Worm (Caenorhabditis elegans): Measurements from ENCODE around the gene Y57A10A.4.

The Y57A10A.4 gene

ce11 chrII:12202281-12202680, 50.5 kb downstream of the Y57A10A.4 start, which contains the start of gene trpp-5:
TSS of gene trpp-5 (minus strand) at chrII:12202381.
- TF ChIP-seq lsy-12 (tag; optimal IDR thresholded peaks at IDR 0.05) = no peak
- TF ChIP-seq ceh-9 (tag; optimal IDR thresholded peaks at IDR 0.05) = no peak
- no peak for TF ChIP-seq nhr-43 (tag; optimal IDR thresholded peaks at IDR 0.05; ENCODE audit: poor library complexity, severe bottlenecking)
- no peak for TF ChIP-seq ceh-16 (tag; optimal IDR thresholded peaks at IDR 0.05)
- TF ChIP-seq fkh-10 (GFP tag; optimal IDR thresholded peaks at IDR 0.05) = no peak
- TF ChIP-seq unc-39 (tag; optimal IDR thresholded peaks at IDR 0.05) = no peak
- TF ChIP-seq nhr-67 (tag; optimal IDR thresholded peaks at IDR 0.05) = no peak
- TF ChIP-seq ceh-28 (tag; optimal IDR thresholded peaks at IDR 0.05) = no peak

- no peak for TF ChIP-seq nhr-23 (tag; optimal IDR thresholded peaks at IDR 0.05)
- TF ChIP-seq lin-39 (tag; optimal IDR thresholded peaks at IDR 0.05) = no peak
- TF ChIP-seq unc-62 (GFP tag; optimal IDR thresholded peaks at IDR 0.05) = no peak
- no peak for TF ChIP-seq nhr-43 (tag; optimal IDR thresholded peaks at IDR 0.05; ENCODE audit: poor library complexity, severe bottlenecking)
- TF ChIP-seq ceh-16 (tag; optimal IDR thresholded peaks at IDR 0.05) = no peak
These were observed 51.2 kb downstream of the Y57A10A.4 start, which contains the start of gene aqp-12 for ce11 chrII:12202921-12203320. TSS of gene aqp-12 (plus strand) at chrII:12203221.

Measured in whole organism, L3 larva.